Fruit fly (Drosophila melanogaster) whole organism, prepupa: ENCODE results near the gene CG13024.

Source experiments
- CG16779 ChIP-seq: fragments of 200-800 bp; sonication (Bioruptor generic); optimal IDR thresholded peaks from 3 replicates; lab custom pipeline; 2017; ENCODE audit warnings: missing biosample characterization, mild to moderate bottlenecking, missing genetic modification characterization
- Eip75B ChIP-seq: fragments of 200-800 bp; sonication (Bioruptor generic); optimal IDR thresholded peaks from 3 replicates; lab custom pipeline; 2016; ENCODE audit warnings: missing biosample characterization, missing genetic modification characterization
- spab ChIP-seq: fragments of 200-800 bp; sonication (Bioruptor generic); optimal IDR thresholded peaks from 2 replicates; lab custom pipeline; 2017; ENCODE audit warnings: missing biosample characterization, mild to moderate bottlenecking, missing genetic modification characterization, missing genetic modification reagents

- TF ChIP-seq Eip75B (GFP tag; lab: Kevin White, UChicago) (no peak), spab (no peak), CG16779 (tag; lab: Kevin White, UChicago) (peak; percentile 46)
These were observed 28.8 kb downstream of the CG13024 start for dm6 chr3L:16800026-16800425.
